Worm (Caenorhabditis elegans) whole organism, early embryonic: Measurements from ENCODE around the gene exc-7.

ENCODE experiments used
- aly-1 ChIP-seq: sonication (generic microtip); optimal IDR thresholded peaks from 2 replicates; lab custom pipeline; 2016; ENCODE audit warnings: missing genetic modification characterization, missing compliant biosample characterization
- tbx-11 ChIP-seq: fragments of 200-800 bp; sonication (Bioruptor generic); IDR thresholded peaks from 2 replicates; pipeline ENCODE4 v1.3.6; 2022; ENCODE audit warnings: missing genetic modification characterization, missing compliant biosample characterization

- TF ChIP-seq tbx-11 (GFP tag; lab: Robert Waterston, UW) (no peak), aly-1 (tag; lab: Kevin White, UChicago) (no peak)
These were observed 24.4 kb downstream of the exc-7 start for ce11 chrII:9600022-9600722.
